Worm (Caenorhabditis elegans): ENCODE data around the gene xrn-1.

- TF ChIP-seq ama-1 (optimal IDR thresholded peaks at IDR 0.05) (no peak), tra-4 (tag; optimal IDR thresholded peaks at IDR 0.05) (no peak), hmg-4 (GFP tag; optimal IDR thresholded peaks at IDR 0.05) (no peak), tbx-37 (GFP tag; conservative IDR thresholded peaks at IDR 0.05) (no peak), B0310.2 (tag; optimal IDR thresholded peaks at IDR 0.05) (no peak), pes-1 (GFP tag; IDR thresholded peaks at IDR 0.05) (no peak), ceh-13 (GFP tag; optimal IDR thresholded peaks at IDR 0.05) (no peak), flt-1 (GFP tag; IDR thresholded peaks at IDR 0.05) (no peak), ets-7 (tag; optimal IDR thresholded peaks at IDR 0.05) (no peak), hmbx-1 (tag; optimal IDR thresholded peaks at IDR 0.05) (no peak), ceh-36 (tag; optimal IDR thresholded peaks at IDR 0.05) (no peak), tbx-11 (GFP tag; IDR thresholded peaks at IDR 0.05) (no peak)
Observed at ce11 chrII:14104470-14104869, 35.8 kb downstream of the xrn-1 start, which contains the start of gene gur-4.
